Fruit fly (Drosophila melanogaster) whole organism, wandering third instar larva: ENCODE results near the gene CG14422.
A peak's percentile ranks its signal among the peaks of the same experiment; 100 is the strongest.

Experiments used
- Abd-B ChIP-seq: fragments of >200 bp; optimal IDR thresholded peaks from 2 replicates; lab custom pipeline; 2017; ENCODE audit warnings: missing biosample characterization, missing genetic modification characterization
- CG32264 ChIP-seq: fragments of 200-800 bp; sonication (Bioruptor generic); optimal IDR thresholded peaks from 2 replicates; lab custom pipeline; 2016; ENCODE audit warnings: missing biosample characterization, missing genetic modification characterization
- CG9705 ChIP-seq: fragments of 200-800 bp; sonication (Bioruptor generic); optimal IDR thresholded peaks from 2 replicates; lab custom pipeline; 2018; ENCODE audit warnings: missing biosample characterization, mild to moderate bottlenecking, missing genetic modification characterization
- CrebA ChIP-seq: fragments of 200-800 bp; sonication (Bioruptor generic); optimal IDR thresholded peaks from 2 replicates; lab custom pipeline; 2016; ENCODE audit warnings: missing biosample characterization, mild to moderate bottlenecking, missing genetic modification characterization, borderline replicate concordance
- Dfd ChIP-seq: fragments of >200 bp; optimal IDR thresholded peaks from 2 replicates; lab custom pipeline; 2017; ENCODE audit warnings: missing biosample characterization, missing genetic modification characterization
- Dif ChIP-seq: fragments of 200-275, 200-300 bp; sonication (Bioruptor generic); optimal IDR thresholded peaks from 2 replicates; lab custom pipeline; 2018; ENCODE audit warnings: missing biosample characterization, missing genetic modification characterization; ENCODE audit not compliant: partially characterized antibody
- GATAd ChIP-seq: sonication (Bioruptor generic); optimal IDR thresholded peaks from 2 replicates; lab custom pipeline; 2016; ENCODE audit warnings: missing biosample characterization, missing genetic modification characterization
- HLH106 ChIP-seq: fragments of 200-800 bp; optimal IDR thresholded peaks from 3 replicates; lab custom pipeline; 2019; ENCODE audit warnings: missing biosample characterization, mild to moderate bottlenecking, missing genetic modification characterization, moderate library complexity
- Hnf4 ChIP-seq: fragments of 200-800 bp; sonication (Bioruptor generic); optimal IDR thresholded peaks from 2 replicates; lab custom pipeline; 2016; ENCODE audit warnings: missing biosample characterization, mild to moderate bottlenecking, missing genetic modification characterization
- Hr78 ChIP-seq: fragments of >200 bp; optimal IDR thresholded peaks from 2 replicates; lab custom pipeline; 2017; ENCODE audit warnings: missing biosample characterization, missing genetic modification characterization
- Mio ChIP-seq: sonication (Bioruptor generic); optimal IDR thresholded peaks from 2 replicates; lab custom pipeline; 2016; ENCODE audit warnings: missing biosample characterization, missing genetic modification characterization
- Myc ChIP-seq: fragments of >200 bp; optimal IDR thresholded peaks from 2 replicates; lab custom pipeline; 2017
- N ChIP-seq: fragments of >200 bp; optimal IDR thresholded peaks from 2 replicates; lab custom pipeline; 2018; ENCODE audit warnings: missing biosample characterization, missing external identifiers, missing genetic modification characterization
- OdsH ChIP-seq: fragments of 200-800 bp; sonication (Bioruptor generic); optimal IDR thresholded peaks from 2 replicates; lab custom pipeline; 2016; ENCODE audit warnings: missing biosample characterization, mild to moderate bottlenecking, missing genetic modification characterization
- Sp1 ChIP-seq: fragments of 200-800 bp; sonication (Bioruptor generic); optimal IDR thresholded peaks from 3 replicates; lab custom pipeline; 2019; ENCODE audit warnings: missing biosample characterization, mild to moderate bottlenecking, missing genetic modification characterization, moderate library complexity
- Vsx2 ChIP-seq: fragments of 200-300, 225-300 bp; sonication (Bioruptor generic); optimal IDR thresholded peaks from 2 replicates; lab custom pipeline; 2018; ENCODE audit warnings: missing biosample characterization, missing genetic modification characterization; ENCODE audit not compliant: partially characterized antibody
- br ChIP-seq: fragments of 200-800 bp; sonication (Bioruptor generic); optimal IDR thresholded peaks from 2 replicates; lab custom pipeline; 2016; ENCODE audit warnings: missing biosample characterization, missing genetic modification characterization
- brk ChIP-seq: fragments of 200-800 bp; sonication (Bioruptor generic); optimal IDR thresholded peaks from 2 replicates; lab custom pipeline; 2016; ENCODE audit warnings: missing biosample characterization, mild to moderate bottlenecking, missing genetic modification characterization
- dmrt93B ChIP-seq: fragments of 200-800 bp; sonication (Bioruptor generic); optimal IDR thresholded peaks from 2 replicates; lab custom pipeline; 2018; ENCODE audit warnings: missing biosample characterization, mild to moderate bottlenecking, missing genetic modification characterization
- dsf ChIP-seq: sonication (Bioruptor generic); optimal IDR thresholded peaks from 2 replicates; lab custom pipeline; 2016; ENCODE audit warnings: missing biosample characterization, missing genetic modification characterization, borderline replicate concordance
- ey ChIP-seq: fragments of 200-800 bp; sonication (Bioruptor generic); optimal IDR thresholded peaks from 2 replicates; lab custom pipeline; 2016; ENCODE audit warnings: missing biosample characterization, missing genetic modification characterization
- foxo ChIP-seq, 2 experiments: fragments of 200-800 bp; sonication (Bioruptor generic); optimal IDR thresholded peaks; 2 replicates in 1 of 2; 3 replicates in 1 of 2; lab custom pipeline; 2016 to 2017; ENCODE audit warnings: missing biosample characterization in 2 of 2, missing genetic modification characterization in 2 of 2
- fru ChIP-seq: fragments of 200-800 bp; sonication (Bioruptor generic); optimal IDR thresholded peaks from 3 replicates; lab custom pipeline; 2016; ENCODE audit warnings: missing biosample characterization, mild to moderate bottlenecking, missing genetic modification characterization
- h ChIP-seq: fragments of 200-800 bp; sonication (Bioruptor generic); optimal IDR thresholded peaks from 3 replicates; lab custom pipeline; 2016; ENCODE audit warnings: missing biosample characterization, mild to moderate bottlenecking, missing genetic modification characterization
- jim ChIP-seq: fragments of 175-275, 200-325 bp; sonication (Bioruptor generic); optimal IDR thresholded peaks from 2 replicates; lab custom pipeline; 2016; ENCODE audit warnings: missing biosample characterization, mild to moderate bottlenecking, missing genetic modification characterization
- lola ChIP-seq: fragments of >200 bp; optimal IDR thresholded peaks from 2 replicates; lab custom pipeline; 2017; ENCODE audit warnings: missing biosample characterization, missing genetic modification characterization
- pan ChIP-seq: fragments of >200 bp; optimal IDR thresholded peaks from 2 replicates; lab custom pipeline; 2017
- psq ChIP-seq: fragments of 200-800 bp; sonication (Bioruptor generic); optimal IDR thresholded peaks from 3 replicates; lab custom pipeline; 2017; ENCODE audit warnings: missing biosample characterization, mild to moderate bottlenecking, missing genetic modification characterization, moderate library complexity
- rgr ChIP-seq: fragments of 200-800 bp; sonication (Bioruptor generic); optimal IDR thresholded peaks from 3 replicates; lab custom pipeline; 2016; ENCODE audit warnings: missing biosample characterization, mild to moderate bottlenecking, missing genetic modification characterization
- sage ChIP-seq: fragments of 200-800 bp; sonication (Bioruptor generic); optimal IDR thresholded peaks from 2 replicates; lab custom pipeline; 2016; ENCODE audit warnings: missing biosample characterization, mild to moderate bottlenecking, missing genetic modification characterization
- sv ChIP-seq: fragments of 200-800 bp; sonication (Bioruptor generic); optimal IDR thresholded peaks from 3 replicates; lab custom pipeline; 2016; ENCODE audit warnings: missing biosample characterization, missing genetic modification characterization
- tai ChIP-seq: sonication (Bioruptor generic); optimal IDR thresholded peaks from 2 replicates; lab custom pipeline; 2016; ENCODE audit warnings: missing biosample characterization, missing genetic modification characterization
- usp ChIP-seq: fragments of >200 bp; optimal IDR thresholded peaks from 2 replicates; lab custom pipeline; 2017; ENCODE audit warnings: missing biosample characterization, missing genetic modification characterization
- woc ChIP-seq: sonication (Bioruptor generic); optimal IDR thresholded peaks from 2 replicates; lab custom pipeline; 2016; ENCODE audit warnings: missing biosample characterization, mild to moderate bottlenecking, missing genetic modification characterization

CG14422 gene

dm6 chrX:2919742-2920141 is 23.4 kb upstream of the CG14422 start, which contains the start of gene CG3588:
Gene CG3588 (plus strand): TSS chrX:2919770.
- peak; percentile 54 for TF ChIP-seq OdsH
- TF ChIP-seq woc (GFP tag; lab: Kevin White, UChicago), result peak; percentile 19
- peak; percentile 65 for TF ChIP-seq h (GFP tag; lab: Kevin White, UChicago)
- TF ChIP-seq br (GFP tag; lab: Kevin White, UChicago), result peak; percentile 60
- TF ChIP-seq N (GFP tag; lab: Kevin White, UChicago), result no peak
- TF ChIP-seq Sp1 (GFP tag; lab: Kevin White, UChicago), result peak; percentile 49
- TF ChIP-seq psq (GFP tag; lab: Kevin White, UChicago), result peak; percentile 24
- TF ChIP-seq Vsx2 (GFP tag; lab: Kevin White, UChicago), result no peak
- peak; percentile 9 for TF ChIP-seq tai
- TF ChIP-seq dmrt93B (GFP tag; lab: Kevin White, UChicago), result no peak
- no peak for TF ChIP-seq usp
- no peak for TF ChIP-seq sage
- TF ChIP-seq foxo (GFP tag; optimal IDR thresholded peaks at IDR 0.05; lab: Kevin White, UChicago), result no peak
- TF ChIP-seq CG32264, result no peak
- TF ChIP-seq rgr, result peak; percentile 63
- peak; percentile 57 for TF ChIP-seq ey (GFP tag; lab: Kevin White, UChicago)
- peak; percentile 63 for TF ChIP-seq Hnf4 (GFP tag; lab: Kevin White, UChicago)
- peak; percentile 63 for TF ChIP-seq HLH106 (tag; lab: Kevin White, UChicago)
- peak; percentile 6 for TF ChIP-seq sv
- no peak for TF ChIP-seq jim (GFP tag; lab: Kevin White, UChicago)
- TF ChIP-seq Hr78 (GFP tag; lab: Kevin White, UChicago), result no peak
- TF ChIP-seq CG9705 (GFP tag; lab: Kevin White, UChicago), result no peak
- TF ChIP-seq pan (lab: Kevin White, UChicago), result no peak

dm6 chrX:2927158-2927557 is 16.0 kb upstream of the CG14422 start, which contains the start of gene CG14424:
Gene CG14424 (minus strand): TSS chrX:2927258.
- TF ChIP-seq dmrt93B (GFP tag; lab: Kevin White, UChicago), result no peak
- TF ChIP-seq tai, result no peak
- TF ChIP-seq GATAd (GFP tag; lab: Kevin White, UChicago), result no peak
- no peak for TF ChIP-seq lola (GFP tag; lab: Kevin White, UChicago)
- no peak for TF ChIP-seq sage
- TF ChIP-seq fru, result no peak
- no peak for TF ChIP-seq ey (GFP tag; lab: Kevin White, UChicago)
- no peak for TF ChIP-seq woc (GFP tag; lab: Kevin White, UChicago)

dm6 chrX:2929496-2929895 is 13.7 kb upstream of the CG14422 start, which contains the start of gene CG32793:
Gene CG32793 (plus strand): TSS chrX:2929796.
- no peak for TF ChIP-seq HLH106 (tag; lab: Kevin White, UChicago)
- TF ChIP-seq pan (lab: Kevin White, UChicago), result no peak
- TF ChIP-seq jim (GFP tag; lab: Kevin White, UChicago), result no peak
- no peak for TF ChIP-seq woc (GFP tag; lab: Kevin White, UChicago)
- no peak for TF ChIP-seq Vsx2 (GFP tag; lab: Kevin White, UChicago)
- no peak for TF ChIP-seq Hr78 (GFP tag; lab: Kevin White, UChicago)
- no peak for TF ChIP-seq CG32264
- TF ChIP-seq Dfd (GFP tag; lab: Kevin White, UChicago), result no peak
- no peak for TF ChIP-seq rgr
- no peak for TF ChIP-seq Mio (GFP tag; lab: Kevin White, UChicago)
- no peak for TF ChIP-seq lola (GFP tag; lab: Kevin White, UChicago)
- TF ChIP-seq CrebA, result no peak
- no peak for TF ChIP-seq GATAd (GFP tag; lab: Kevin White, UChicago)
- TF ChIP-seq Dif, result no peak
- TF ChIP-seq N (GFP tag; lab: Kevin White, UChicago), result no peak
- TF ChIP-seq Abd-B (GFP tag; lab: Kevin White, UChicago), result no peak
- no peak for TF ChIP-seq dsf (GFP tag; lab: Kevin White, UChicago)

- TF ChIP-seq Sp1 (GFP tag; lab: Kevin White, UChicago), result no peak
- TF ChIP-seq fru, result no peak
- TF ChIP-seq pan (lab: Kevin White, UChicago), result no peak
- TF ChIP-seq CrebA, result no peak
- TF ChIP-seq jim (GFP tag; lab: Kevin White, UChicago), result no peak
- TF ChIP-seq h (GFP tag; lab: Kevin White, UChicago), result no peak
- TF ChIP-seq br (GFP tag; lab: Kevin White, UChicago), result no peak
- TF ChIP-seq Dif, result no peak
- no peak for TF ChIP-seq Vsx2 (GFP tag; lab: Kevin White, UChicago)
- no peak for TF ChIP-seq OdsH
- no peak for TF ChIP-seq CG9705 (GFP tag; lab: Kevin White, UChicago)
- TF ChIP-seq brk (GFP tag; lab: Kevin White, UChicago), result no peak
- no peak for TF ChIP-seq ey (GFP tag; lab: Kevin White, UChicago)
- TF ChIP-seq tai, result no peak
- TF ChIP-seq usp, result no peak
- no peak for TF ChIP-seq sage
- TF ChIP-seq Myc (lab: Kevin White, UChicago), result no peak
Observed at dm6 chrX:2934827-2935226, 8.4 kb upstream of the CG14422 start, which contains the start of gene CG3592. Gene CG3592 (plus strand): TSS chrX:2935127.
